Fruit fly (Drosophila melanogaster) whole organism, prepupa: Measurements from ENCODE around the gene tkv.

Source experiments
- Blimp-1 ChIP-seq: fragments of 200-800 bp; sonication (Bioruptor generic); optimal IDR thresholded peaks from 3 replicates; lab custom pipeline; 2017; ENCODE audit warnings: missing biosample characterization, missing genetic modification characterization, mild to moderate bottlenecking, moderate library complexity, missing genetic modification reagents
- CG10631 ChIP-seq: fragments of 200-800 bp; sonication (Bioruptor generic); optimal IDR thresholded peaks from 2 replicates; lab custom pipeline; 2016; ENCODE audit warnings: missing biosample characterization, missing genetic modification characterization
- CG10669 ChIP-seq: fragments of 200-800 bp; sonication (Bioruptor generic); optimal IDR thresholded peaks from 3 replicates; lab custom pipeline; 2018; ENCODE audit warnings: missing biosample characterization, mild to moderate bottlenecking, missing genetic modification characterization, moderate library complexity
- CG11762 ChIP-seq: fragments of 200-800 bp; sonication (Bioruptor generic); optimal IDR thresholded peaks from 3 replicates; lab custom pipeline; 2016; ENCODE audit warnings: missing biosample characterization, missing genetic modification characterization; ENCODE audit not compliant: insufficient read depth
- CG11902 ChIP-seq: fragments of 200-800 bp; sonication (Bioruptor generic); optimal IDR thresholded peaks from 3 replicates; lab custom pipeline; 2016; ENCODE audit warnings: missing biosample characterization, missing genetic modification characterization
- CG1621 ChIP-seq: fragments of 200-800 bp; sonication (Bioruptor generic); optimal IDR thresholded peaks from 3 replicates; lab custom pipeline; 2018; ENCODE audit warnings: missing biosample characterization, mild to moderate bottlenecking, missing genetic modification characterization
- CG16779 ChIP-seq: fragments of 200-800 bp; sonication (Bioruptor generic); optimal IDR thresholded peaks from 3 replicates; lab custom pipeline; 2017; ENCODE audit warnings: missing biosample characterization, mild to moderate bottlenecking, missing genetic modification characterization
- CG31627 ChIP-seq: fragments of 200-800 bp; sonication (Bioruptor generic); optimal IDR thresholded peaks from 3 replicates; lab custom pipeline; 2016; ENCODE audit warnings: missing biosample characterization, missing genetic modification characterization
- CG32006 ChIP-seq: fragments of 200-800 bp; sonication (Bioruptor generic); optimal IDR thresholded peaks from 3 replicates; lab custom pipeline; 2017; ENCODE audit warnings: missing biosample characterization, mild to moderate bottlenecking, missing genetic modification characterization
- CG3919 ChIP-seq: fragments of 200-800 bp; sonication (Bioruptor generic); optimal IDR thresholded peaks from 3 replicates; lab custom pipeline; 2016; ENCODE audit warnings: missing biosample characterization, missing genetic modification characterization
- CG4318 ChIP-seq: fragments of 200-800 bp; sonication (Bioruptor generic); optimal IDR thresholded peaks from 3 replicates; lab custom pipeline; 2017; ENCODE audit warnings: missing biosample characterization, mild to moderate bottlenecking, missing genetic modification characterization
- CG6163 ChIP-seq: fragments of 200-800 bp; sonication (Bioruptor generic); IDR thresholded peaks from 3 replicates; pipeline ENCODE4 v1.3.6; 2022; ENCODE audit warnings: missing biosample characterization, missing genetic modification characterization
- CG6276 ChIP-seq: fragments of 200-800 bp; sonication (Bioruptor generic); optimal IDR thresholded peaks from 2 replicates; lab custom pipeline; 2017; ENCODE audit warnings: missing biosample characterization, mild to moderate bottlenecking, missing genetic modification characterization
- CG6808 ChIP-seq: fragments of 200-800 bp; sonication (Bioruptor generic); optimal IDR thresholded peaks from 3 replicates; lab custom pipeline; 2017; ENCODE audit warnings: missing biosample characterization, missing genetic modification characterization, mild to moderate bottlenecking, moderate library complexity, missing genetic modification reagents
- CG6854 ChIP-seq: fragments of 200-800 bp; sonication (Bioruptor generic); optimal IDR thresholded peaks from 2 replicates; lab custom pipeline; 2017; ENCODE audit warnings: missing biosample characterization, mild to moderate bottlenecking, missing genetic modification characterization
- CG7368 ChIP-seq: fragments of 200-800 bp; sonication (Bioruptor generic); optimal IDR thresholded peaks from 3 replicates; lab custom pipeline; 2016; ENCODE audit warnings: missing biosample characterization, missing genetic modification characterization
- CG8319 ChIP-seq: fragments of 200-800 bp; sonication (Bioruptor generic); optimal IDR thresholded peaks from 3 replicates; lab custom pipeline; 2016; ENCODE audit warnings: missing biosample characterization, missing genetic modification characterization
- CG8632 ChIP-seq: fragments of 200-800 bp; sonication (Bioruptor generic); optimal IDR thresholded peaks from 3 replicates; lab custom pipeline; 2016; ENCODE audit warnings: missing biosample characterization, missing genetic modification characterization
- Eip75B ChIP-seq: fragments of 200-800 bp; sonication (Bioruptor generic); optimal IDR thresholded peaks from 3 replicates; lab custom pipeline; 2016; ENCODE audit warnings: missing biosample characterization, missing genetic modification characterization
- Eip78C ChIP-seq: fragments of 200-800 bp; sonication (Bioruptor generic); peaks from one replicate; lab custom pipeline; 2016; ENCODE audit warnings: missing biosample characterization, missing genetic modification characterization
- Eip93F ChIP-seq: fragments of 200-800 bp; sonication (Bioruptor generic); optimal IDR thresholded peaks from 2 replicates; lab custom pipeline; 2016; ENCODE audit warnings: missing biosample characterization, mild to moderate bottlenecking, missing genetic modification characterization
- Ets96B ChIP-seq: fragments of 200-800 bp; optimal IDR thresholded peaks from 2 replicates; lab custom pipeline; 2019; ENCODE audit warnings: missing biosample characterization, mild to moderate bottlenecking, missing genetic modification characterization, moderate library complexity
- Gug ChIP-seq: fragments of 200-800 bp; sonication (Bioruptor generic); IDR thresholded peaks from 2 replicates; pipeline ENCODE4 v1.3.6; 2022; ENCODE audit warnings: missing biosample characterization, missing genetic modification characterization
- Hr38 ChIP-seq: sonication (Bioruptor generic); optimal IDR thresholded peaks from 2 replicates; lab custom pipeline; 2016; ENCODE audit warnings: missing biosample characterization, missing genetic modification characterization
- Hr39 ChIP-seq: fragments of 200-800 bp; sonication (Bioruptor generic); optimal IDR thresholded peaks from 2 replicates; lab custom pipeline; 2016; ENCODE audit warnings: missing biosample characterization, missing genetic modification characterization
- Hr4 ChIP-seq: fragments of 200-800 bp; sonication (Bioruptor generic); optimal IDR thresholded peaks from 3 replicates; lab custom pipeline; 2016; ENCODE audit warnings: missing biosample characterization, missing genetic modification characterization
- Lpt ChIP-seq: fragments of 200-800 bp; sonication (Bioruptor generic); optimal IDR thresholded peaks from 3 replicates; lab custom pipeline; 2016; ENCODE audit warnings: missing biosample characterization, missing genetic modification characterization
- Met ChIP-seq: fragments of 200-800 bp; sonication (Bioruptor generic); optimal IDR thresholded peaks from 3 replicates; lab custom pipeline; 2016; ENCODE audit warnings: missing biosample characterization, missing genetic modification characterization
- OdsH ChIP-seq: fragments of 200-800 bp; sonication (Bioruptor generic); optimal IDR thresholded peaks from 3 replicates; lab custom pipeline; 2016; ENCODE audit warnings: missing biosample characterization, missing genetic modification characterization
- Smox ChIP-seq: fragments of 200-800 bp; sonication (Bioruptor generic); optimal IDR thresholded peaks from 3 replicates; lab custom pipeline; 2016; ENCODE audit warnings: missing biosample characterization, missing genetic modification characterization
- Sox102F ChIP-seq: fragments of 200-800 bp; sonication (Bioruptor generic); optimal IDR thresholded peaks from 2 replicates; lab custom pipeline; 2016; ENCODE audit warnings: missing biosample characterization, mild to moderate bottlenecking, missing genetic modification characterization
- Sox14 ChIP-seq: fragments of 200-800 bp; sonication (Bioruptor generic); optimal IDR thresholded peaks from 3 replicates; lab custom pipeline; 2016; ENCODE audit warnings: missing biosample characterization, missing genetic modification characterization
- Sox15 ChIP-seq: fragments of 200-800 bp; sonication (Bioruptor generic); optimal IDR thresholded peaks from 3 replicates; lab custom pipeline; 2016; ENCODE audit warnings: missing biosample characterization, missing genetic modification characterization
- acj6 ChIP-seq: fragments of 200-800 bp; sonication (Bioruptor generic); optimal IDR thresholded peaks from 3 replicates; lab custom pipeline; 2016; ENCODE audit warnings: missing biosample characterization, missing genetic modification characterization
- cyc ChIP-seq: fragments of 200-800 bp; sonication (Bioruptor generic); optimal IDR thresholded peaks from 3 replicates; lab custom pipeline; 2016; ENCODE audit warnings: missing biosample characterization, missing genetic modification characterization
- eg ChIP-seq: fragments of 200-800 bp; sonication (Bioruptor generic); IDR thresholded peaks from 3 replicates; pipeline ENCODE4 v1.3.6; 2022; ENCODE audit warnings: missing biosample characterization, missing genetic modification characterization
- esn ChIP-seq: fragments of 200-800 bp; sonication (Bioruptor generic); optimal IDR thresholded peaks from 2 replicates; lab custom pipeline; 2016; ENCODE audit warnings: missing biosample characterization, mild to moderate bottlenecking, missing genetic modification characterization, moderate library complexity
- fd59A ChIP-seq: fragments of 200-800 bp; sonication (Bioruptor generic); optimal IDR thresholded peaks from 2 replicates; lab custom pipeline; 2017; ENCODE audit warnings: missing biosample characterization, mild to moderate bottlenecking, missing genetic modification characterization, missing genetic modification reagents
- fkh ChIP-seq: fragments of 200-800 bp; sonication (Bioruptor generic); optimal IDR thresholded peaks from 3 replicates; lab custom pipeline; 2017; ENCODE audit warnings: missing biosample characterization, mild to moderate bottlenecking, missing genetic modification characterization, moderate library complexity
- lz ChIP-seq: fragments of 200-800 bp; sonication (Bioruptor generic); optimal IDR thresholded peaks from 3 replicates; lab custom pipeline; 2016; ENCODE audit warnings: missing biosample characterization, missing genetic modification characterization
- net ChIP-seq: fragments of 200-800 bp; sonication (Bioruptor generic); optimal IDR thresholded peaks from 3 replicates; lab custom pipeline; 2016; ENCODE audit warnings: missing biosample characterization, missing genetic modification characterization
- salr ChIP-seq, 2 experiments: fragments of 200-800 bp; sonication (Bioruptor generic); optimal IDR thresholded peaks; 3 replicates each; lab custom pipeline; 2016 to 2018; ENCODE audit warnings: missing biosample characterization in 2 of 2, missing genetic modification characterization in 2 of 2, mild to moderate bottlenecking in 1 of 2
- spab ChIP-seq: fragments of 200-800 bp; sonication (Bioruptor generic); optimal IDR thresholded peaks from 2 replicates; lab custom pipeline; 2017; ENCODE audit warnings: missing biosample characterization, mild to moderate bottlenecking, missing genetic modification characterization, missing genetic modification reagents
- ss ChIP-seq, 2 experiments: fragments of 200-800 bp; sonication (Bioruptor generic); optimal IDR thresholded peaks; 2 replicates in 1 of 2; 3 replicates in 1 of 2; lab custom pipeline; 2017 to 2018; ENCODE audit warnings: mild to moderate bottlenecking in 2 of 2, missing biosample characterization in 2 of 2, missing genetic modification characterization in 2 of 2, moderate library complexity in 1 of 2
- topi ChIP-seq: fragments of 200-800 bp; sonication (Bioruptor generic); optimal IDR thresholded peaks from 3 replicates; lab custom pipeline; 2016; ENCODE audit warnings: missing biosample characterization, missing genetic modification characterization
- vri ChIP-seq: fragments of 200-800 bp; sonication (Bioruptor generic); optimal IDR thresholded peaks from 3 replicates; lab custom pipeline; 2016; ENCODE audit warnings: missing biosample characterization, mild to moderate bottlenecking, missing genetic modification characterization

tkv gene

dm6 chr2L:5254105-5254711 is 17.0 kb downstream of the tkv start (continued):
- peak; percentile 71 for TF ChIP-seq Lpt (GFP tag; lab: Kevin White, UChicago)
- peak; percentile 69 for TF ChIP-seq Hr4 (GFP tag; lab: Kevin White, UChicago)
- TF ChIP-seq lz, result peak; percentile 96
- TF ChIP-seq Blimp-1 (GFP tag; lab: Kevin White, UChicago), result peak; percentile 83
- peak; percentile 94 for TF ChIP-seq CG10631
- peak; percentile 76 for TF ChIP-seq eg (GFP tag; lab: Robert Waterston, UW)
- peak; percentile 91 for TF ChIP-seq OdsH (GFP tag; lab: Kevin White, UChicago)
- peak; percentile 95 for TF ChIP-seq Sox102F (GFP tag; lab: Kevin White, UChicago)
- TF ChIP-seq Ets96B (tag; lab: Kevin White, UChicago), result peak; percentile 94
- TF ChIP-seq CG6276 (GFP tag; lab: Kevin White, UChicago), result peak; percentile 77
- peak; percentile 97 for TF ChIP-seq Smox
- peak; percentile 99 for TF ChIP-seq vri
- TF ChIP-seq Sox15 (GFP tag; lab: Kevin White, UChicago), result peak; percentile 89
- peak; percentile 78 for TF ChIP-seq Eip93F
- peak; percentile 97 for TF ChIP-seq Met
- TF ChIP-seq CG6854 (GFP tag; lab: Kevin White, UChicago), result peak; percentile 94
- TF ChIP-seq CG11762 (GFP tag; lab: Kevin White, UChicago), result peak; percentile 85
- peak; percentile 91 for TF ChIP-seq acj6 (GFP tag; lab: Kevin White, UChicago)
- TF ChIP-seq topi (GFP tag; lab: Kevin White, UChicago), result peak; percentile 96
- TF ChIP-seq, all 60 proteins: peak for 58

dm6 chr2L:5252399-5253030 is 18.7 kb downstream of the tkv start:
- TF ChIP-seq CG10669 (GFP tag; lab: Kevin White, UChicago) (peak; percentile 61), OdsH (GFP tag; lab: Kevin White, UChicago) (peak; percentile 37), Hr39 (GFP tag; lab: Kevin White, UChicago) (peak; percentile 60), CG6808 (peak; percentile 67), ss (GFP tag; optimal IDR thresholded peaks at IDR 0.05; lab: Kevin White, UChicago) (peak; percentile 65 to 78), CG32006 (GFP tag; lab: Kevin White, UChicago) (peak; percentile 2), Gug (GFP tag; lab: Robert Waterston, UW) (no peak), CG8632 (GFP tag; lab: Kevin White, UChicago) (peak; percentile 52), CG7368 (peak; percentile 23), spab (GFP tag; lab: Kevin White, UChicago) (peak; percentile 52), topi (GFP tag; lab: Kevin White, UChicago) (peak; percentile 76), Sox15 (GFP tag; lab: Kevin White, UChicago) (no peak), CG31627 (GFP tag; lab: Kevin White, UChicago) (peak; percentile 69), salr (GFP tag; optimal IDR thresholded peaks at IDR 0.05; lab: Kevin White, UChicago) (peak in 1 of 2 experiments; percentile 48), Lpt (GFP tag; lab: Kevin White, UChicago) (no peak), esn (GFP tag; lab: Kevin White, UChicago) (peak; percentile 85), CG1621 (tag; lab: Kevin White, UChicago) (no peak), CG16779 (tag; lab: Kevin White, UChicago) (peak; percentile 0), CG3919 (GFP tag; lab: Kevin White, UChicago) (peak; percentile 33), Ets96B (tag; lab: Kevin White, UChicago) (peak; percentile 74), Eip75B (GFP tag; lab: Kevin White, UChicago) (peak; percentile 65), net (GFP tag; lab: Kevin White, UChicago) (peak; percentile 17), acj6 (GFP tag; lab: Kevin White, UChicago) (peak; percentile 65), CG8319 (no peak), Hr38 (GFP tag; lab: Kevin White, UChicago) (no peak), vri (peak; percentile 81), lz (peak; percentile 71), fkh (GFP tag; lab: Kevin White, UChicago) (no peak), CG11902 (GFP tag; lab: Kevin White, UChicago) (no peak), CG4318 (GFP tag; lab: Kevin White, UChicago) (no peak), eg (GFP tag; lab: Robert Waterston, UW) (no peak), Met (peak; percentile 82), cyc (peak; percentile 55), Smox (peak; percentile 75), CG6163 (GFP tag; lab: Robert Waterston, UW) (no peak), Sox14 (GFP tag; lab: Kevin White, UChicago) (peak; percentile 63), fd59A (GFP tag; lab: Kevin White, UChicago) (peak; percentile 70), Eip78C (GFP tag; lab: Kevin White, UChicago) (peak; percentile 91)
